Worm (Caenorhabditis elegans): ENCODE results near the gene eat-20.

- TF ChIP-seq nhr-76 (tag; optimal IDR thresholded peaks at IDR 0.05) (no peak), nhr-28 (tag; optimal IDR thresholded peaks at IDR 0.05) (no peak), pha-4 (tag; optimal IDR thresholded peaks at IDR 0.05) (no peak), ZK546.5 (tag; optimal IDR thresholded peaks at IDR 0.05) (no peak), mdl-1 (tag; optimal IDR thresholded peaks at IDR 0.05) (no peak), elt-3 (tag; optimal IDR thresholded peaks at IDR 0.05) (no peak), fos-1 (tag; optimal IDR thresholded peaks at IDR 0.05) (no peak), nhr-11 (tag; optimal IDR thresholded peaks at IDR 0.05) (no peak), ztf-4 (tag; optimal IDR thresholded peaks at IDR 0.05) (no peak), lin-39 (tag; optimal IDR thresholded peaks at IDR 0.05) (no peak), hmg-11 (tag; optimal IDR thresholded peaks at IDR 0.05) (no peak), tbx-2 (tag; optimal IDR thresholded peaks at IDR 0.05) (no peak), ceh-16 (tag; optimal IDR thresholded peaks at IDR 0.05) (no peak), sea-2 (GFP tag; optimal IDR thresholded peaks at IDR 0.05) (no peak)
Measured at ce11 chrX:15569633-15570032, 59.8 kb downstream of the eat-20 start.

Measured in whole organism, L3 larva.